Worm (Caenorhabditis elegans) whole organism, L2 larva: ENCODE measurements around the gene pyr-1.

Experiments used
- ama-1 ChIP-seq: fragments of 150-350 bp; optimal IDR thresholded peaks from 2 replicates; lab custom pipeline; 2018; ENCODE audit warnings: inconsistent platforms
- fos-1 ChIP-seq: fragments of 150-350 bp; optimal IDR thresholded peaks from 2 replicates; lab custom pipeline; 2014; ENCODE audit warnings: missing biosample characterization, missing genetic modification characterization
- nhr-10 ChIP-seq: sonication (generic microtip); optimal IDR thresholded peaks from 2 replicates; lab custom pipeline; 2017; ENCODE audit warnings: missing biosample characterization, missing genetic modification characterization
- nhr-77 ChIP-seq: fragments of 150-350 bp; optimal IDR thresholded peaks from 2 replicates; lab custom pipeline; 2014; ENCODE audit warnings: missing biosample characterization, missing genetic modification characterization
- unc-62 ChIP-seq: fragments of 150-350 bp; optimal IDR thresholded peaks from 2 replicates; lab custom pipeline; 2014; ENCODE audit warnings: missing biosample characterization, missing genetic modification reagents, missing genetic modification characterization
- zag-1 ChIP-seq: fragments of 150-350 bp; optimal IDR thresholded peaks from 2 replicates; lab custom pipeline; 2014; ENCODE audit warnings: missing biosample characterization, missing genetic modification characterization

- TF ChIP-seq fos-1 (tag; lab: Kevin White, UChicago) (peak; percentile 40), ama-1 (no peak), nhr-77 (tag; lab: Kevin White, UChicago) (no peak), unc-62 (GFP tag; lab: Kevin White, UChicago) (no peak), nhr-10 (tag; lab: Kevin White, UChicago) (no peak), zag-1 (no peak)
Observed at ce11 chrII:8679799-8680198, 28.9 kb downstream of the pyr-1 start.
